Worm (Caenorhabditis elegans) whole organism, young adult: ENCODE measurements around the gene W08E12.8.

Experiments used
- B0019.2 ChIP-seq: fragments of 200-800 bp; sonication (Bioruptor generic); conservative IDR thresholded peaks from 2 replicates; pipeline ENCODE4 v1.3.6; 2022; ENCODE audit warnings: missing genetic modification reagents, missing genetic modification characterization, missing compliant biosample characterization
- B0261.1 ChIP-seq: sonication (generic microtip); optimal IDR thresholded peaks from 2 replicates; lab custom pipeline; 2016; ENCODE audit warnings: mild to moderate bottlenecking, missing genetic modification characterization, moderate library complexity, missing compliant biosample characterization
- D2030.7 ChIP-seq: fragments of 200-800 bp; sonication (Bioruptor generic); IDR thresholded peaks from 2 replicates; pipeline ENCODE4 v1.3.6; 2022; ENCODE audit warnings: missing genetic modification reagents, missing genetic modification characterization, missing compliant biosample characterization
- F10E7.11 ChIP-seq: sonication (generic microtip); optimal IDR thresholded peaks from 2 replicates; lab custom pipeline; 2017; ENCODE audit warnings: mild to moderate bottlenecking, missing genetic modification characterization, moderate library complexity, missing compliant biosample characterization
- Y53G8AR.9 ChIP-seq: fragments of 200-800 bp; sonication (Bioruptor generic); conservative IDR thresholded peaks from 2 replicates; pipeline ENCODE4 v1.3.6; 2022; ENCODE audit warnings: missing genetic modification reagents, missing genetic modification characterization, missing compliant biosample characterization
- Y56A3A.18 ChIP-seq: fragments of 200-800 bp; sonication (Bioruptor generic); IDR thresholded peaks from 2 replicates; pipeline ENCODE4 v1.3.6; 2022; ENCODE audit warnings: missing genetic modification reagents, missing genetic modification characterization, missing compliant biosample characterization
- athp-1 ChIP-seq: sonication (generic microtip); optimal IDR thresholded peaks from 2 replicates; lab custom pipeline; 2017; ENCODE audit warnings: mild to moderate bottlenecking, missing genetic modification characterization, missing compliant biosample characterization
- attf-5 ChIP-seq: fragments of 200-800 bp; sonication (Bioruptor generic); optimal IDR thresholded peaks from 2 replicates; lab custom pipeline; 2018; ENCODE audit warnings: mild to moderate bottlenecking, missing genetic modification characterization, missing compliant biosample characterization
- attf-6 ChIP-seq: fragments of 200-800 bp; sonication (Bioruptor generic); IDR thresholded peaks from 2 replicates; pipeline ENCODE4 v1.3.6; 2022; ENCODE audit warnings: missing genetic modification reagents, missing genetic modification characterization, missing compliant biosample characterization
- bed-2 ChIP-seq: fragments of 200-800 bp; sonication (Bioruptor generic); IDR thresholded peaks from 2 replicates; pipeline ENCODE4 v1.3.6; 2022; ENCODE audit warnings: missing genetic modification reagents, missing genetic modification characterization, missing compliant biosample characterization
- cebp-1 ChIP-seq, 2 experiments: fragments of 200-800 bp in 1 of 2; sonication (Bioruptor generic) in 1 of 2; sonication (generic microtip) in 1 of 2; IDR thresholded peaks in 1 of 2; optimal IDR thresholded peaks in 1 of 2; 2 replicates each; pipeline versions ENCODE4 v1.3.6 to Lab custom; 2017 to 2022; ENCODE audit warnings: missing compliant biosample characterization in 2 of 2, missing genetic modification characterization in 2 of 2, mild to moderate bottlenecking in 1 of 2, missing genetic modification reagents in 1 of 2, moderate library complexity in 1 of 2
- cebp-2 ChIP-seq: fragments of 200-800 bp; sonication (Bioruptor generic); IDR thresholded peaks from 2 replicates; pipeline ENCODE4 v1.3.6; 2022; ENCODE audit warnings: missing genetic modification characterization, missing compliant biosample characterization
- ceh-58 ChIP-seq: fragments of 200-800 bp; sonication (Bioruptor generic); IDR thresholded peaks from 2 replicates; pipeline ENCODE4 v1.3.6; 2022; ENCODE audit warnings: missing genetic modification characterization, missing compliant biosample characterization
- ceh-91 ChIP-seq: fragments of 200-800 bp; sonication (Bioruptor generic); IDR thresholded peaks from 2 replicates; pipeline ENCODE4 v1.3.6; 2022; ENCODE audit warnings: missing genetic modification reagents, missing genetic modification characterization, missing compliant biosample characterization
- dpff-1 ChIP-seq: sonication (generic microtip); optimal IDR thresholded peaks from 2 replicates; lab custom pipeline; 2017; ENCODE audit warnings: mild to moderate bottlenecking, missing genetic modification characterization, missing compliant biosample characterization
- egl-18 ChIP-seq: fragments of 200-800 bp; sonication (Bioruptor generic); IDR thresholded peaks from 2 replicates; pipeline ENCODE4 v1.3.6; 2022; ENCODE audit warnings: missing genetic modification reagents, missing genetic modification characterization, missing compliant biosample characterization
- egl-44 ChIP-seq: fragments of 200-800 bp; sonication (Bioruptor generic); IDR thresholded peaks from 2 replicates; pipeline ENCODE4 v1.3.6; 2022; ENCODE audit warnings: missing genetic modification reagents, missing genetic modification characterization, missing compliant biosample characterization
- egrh-3 ChIP-seq: fragments of 200-800 bp; sonication (Bioruptor generic); IDR thresholded peaks from 2 replicates; pipeline ENCODE4 v1.3.6; 2022; ENCODE audit warnings: missing genetic modification reagents, missing genetic modification characterization, missing compliant biosample characterization
- hlh-12 ChIP-seq: sonication (generic microtip); optimal IDR thresholded peaks from 2 replicates; lab custom pipeline; 2016; ENCODE audit warnings: missing genetic modification characterization, missing compliant biosample characterization
- lin-35 ChIP-seq, 3 experiments: fragments of 150-350 bp in 2 of 3; sonication (generic microtip) in 1 of 3; optimal IDR thresholded peaks; 2 replicates each; lab custom pipeline; 2014 to 2018; ENCODE audit warnings: missing biosample characterization in 3 of 3, missing genetic modification characterization in 3 of 3, missing genetic modification reagents in 3 of 3
- lir-1 ChIP-seq: fragments of 200-800 bp; sonication (Bioruptor generic); conservative IDR thresholded peaks from 2 replicates; pipeline ENCODE4 v1.3.6; 2022; ENCODE audit warnings: missing genetic modification reagents, missing genetic modification characterization, missing compliant biosample characterization
- lsy-27 ChIP-seq: sonication (generic microtip); optimal IDR thresholded peaks from 2 replicates; lab custom pipeline; 2017; ENCODE audit warnings: missing genetic modification characterization, mild to moderate bottlenecking, missing compliant biosample characterization, antibody characterized with exemption, missing genotype, borderline replicate concordance; ENCODE audit not compliant: insufficient read depth
- madf-3 ChIP-seq: fragments of 200-800 bp; sonication (Bioruptor generic); IDR thresholded peaks from 2 replicates; pipeline ENCODE4 v1.3.6; 2022; ENCODE audit warnings: missing genetic modification reagents, missing genetic modification characterization, missing compliant biosample characterization
- madf-8 ChIP-seq: fragments of 200-800 bp; sonication (Bioruptor generic); conservative IDR thresholded peaks from 2 replicates; pipeline ENCODE4 v1.3.6; 2022; ENCODE audit warnings: missing genetic modification reagents, missing genetic modification characterization, missing compliant biosample characterization
- nhr-179 ChIP-seq: sonication (generic microtip); optimal IDR thresholded peaks from 2 replicates; lab custom pipeline; 2016; ENCODE audit warnings: mild to moderate bottlenecking, missing genetic modification characterization, missing compliant biosample characterization
- nhr-80 ChIP-seq: sonication (generic microtip); optimal IDR thresholded peaks from 2 replicates; lab custom pipeline; 2016; ENCODE audit warnings: missing genetic modification characterization, missing compliant biosample characterization
- nhr-90 ChIP-seq: sonication (generic microtip); optimal IDR thresholded peaks from 2 replicates; lab custom pipeline; 2016; ENCODE audit warnings: missing genotype, mild to moderate bottlenecking, missing genetic modification characterization, missing compliant biosample characterization
- pbrm-1 ChIP-seq: fragments of 200-800 bp; sonication (Bioruptor generic); IDR thresholded peaks from 2 replicates; pipeline ENCODE4 v1.3.6; 2022; ENCODE audit warnings: missing genetic modification reagents, missing genetic modification characterization, missing compliant biosample characterization
- pha-4 ChIP-seq: fragments of 150-350 bp; sonication (generic microtip); optimal IDR thresholded peaks from 2 replicates; lab custom pipeline; 2014; ENCODE audit warnings: missing biosample characterization, missing genetic modification reagents, missing genetic modification characterization
- rcor-1 ChIP-seq: fragments of 200-800 bp; sonication (Bioruptor generic); IDR thresholded peaks from 2 replicates; pipeline ENCODE4 v1.3.6; 2022; ENCODE audit warnings: missing genetic modification reagents, missing genetic modification characterization, missing compliant biosample characterization
- rec-8 ChIP-seq, 2 experiments: sonication (generic microtip); optimal IDR thresholded peaks; 2 replicates each; lab custom pipeline; 2016; ENCODE audit warnings: mild to moderate bottlenecking in 2 of 2, missing genetic modification characterization in 2 of 2, missing genetic modification reagents in 2 of 2, missing genotype in 2 of 2, missing biosample characterization in 1 of 2, missing compliant biosample characterization in 1 of 2, moderate library complexity in 1 of 2
- sea-2 ChIP-seq: fragments of 200-800 bp; sonication (Bioruptor generic); IDR thresholded peaks from 2 replicates; pipeline ENCODE4 v1.3.6; 2022; ENCODE audit warnings: missing genetic modification characterization, missing compliant biosample characterization
- snpc-1.1 ChIP-seq: sonication (generic microtip); optimal IDR thresholded peaks from 2 replicates; lab custom pipeline; 2017; ENCODE audit warnings: missing genetic modification characterization, mild to moderate bottlenecking, missing compliant biosample characterization, antibody characterized with exemption, moderate library complexity, missing genotype, missing genetic modification reagents; ENCODE audit not compliant: insufficient read depth
- snpc-1.3 ChIP-seq: sonication (generic microtip); optimal IDR thresholded peaks from 2 replicates; lab custom pipeline; 2017; ENCODE audit warnings: missing genetic modification characterization, mild to moderate bottlenecking, missing compliant biosample characterization, antibody characterized with exemption, moderate library complexity, missing genotype, missing genetic modification reagents; ENCODE audit not compliant: insufficient read depth
- snpc-3.4 ChIP-seq: sonication (generic microtip); optimal IDR thresholded peaks from 2 replicates; lab custom pipeline; 2017; ENCODE audit warnings: missing genetic modification characterization, mild to moderate bottlenecking, missing compliant biosample characterization, antibody characterized with exemption, moderate library complexity, missing genotype, missing genetic modification reagents
- snpc-4 ChIP-seq, 5 experiments: fragments of 150-350 bp in 1 of 5; sonication (generic microtip) in 4 of 5; optimal IDR thresholded peaks; 2 replicates each; lab custom pipeline; 2014 to 2018; ENCODE audit warnings: missing genetic modification characterization in 5 of 5, missing biosample characterization in 3 of 5, antibody characterized with exemption in 2 of 5, mild to moderate bottlenecking in 2 of 5, missing compliant biosample characterization in 2 of 5, missing genotype in 2 of 5, moderate library complexity in 2 of 5, missing genetic modification reagents in 1 of 5
- sptf-2 ChIP-seq: fragments of 200-800 bp; sonication (Bioruptor generic); optimal IDR thresholded peaks from 2 replicates; lab custom pipeline; 2018; ENCODE audit warnings: mild to moderate bottlenecking, missing genetic modification characterization, missing compliant biosample characterization
- tbp1 ChIP-seq: fragments of 200-800 bp; sonication (Bioruptor generic); optimal IDR thresholded peaks from 2 replicates; lab custom pipeline; 2018; ENCODE audit warnings: mild to moderate bottlenecking, missing genetic modification characterization, missing compliant biosample characterization
- zfh-2 ChIP-seq: fragments of 200-800 bp; sonication (Bioruptor generic); conservative IDR thresholded peaks from 2 replicates; pipeline ENCODE4 v1.3.6; 2022; ENCODE audit warnings: missing genetic modification reagents, missing genetic modification characterization, missing compliant biosample characterization
- zim-3 ChIP-seq: sonication (generic microtip); optimal IDR thresholded peaks from 2 replicates; lab custom pipeline; 2017; ENCODE audit warnings: mild to moderate bottlenecking, missing genetic modification characterization, moderate library complexity, missing compliant biosample characterization

Gene W08E12.8

ce11 chrIV:3296578-3297549 is 4.7 kb downstream of the W08E12.8 start (continued):
- TF ChIP-seq nhr-179 (tag; lab: Kevin White, UChicago) (no peak), cebp-1 (GFP tag; IDR thresholded peaks at IDR 0.05; lab: Robert Waterston, UW) (no peak), cebp-1 (tag; optimal IDR thresholded peaks at IDR 0.05; lab: Kevin White, UChicago) (peak; percentile 36), tbp1 (GFP tag; lab: Kevin White, UChicago) (peak; percentile 34), athp-1 (peak; percentile 78), sptf-2 (GFP tag; lab: Kevin White, UChicago) (no peak), Y53G8AR.9 (GFP tag; lab: Robert Waterston, UW) (peak; percentile 61; the same call in 1 of the 2 replicates), madf-8 (GFP tag; lab: Robert Waterston, UW) (no peak; the same call in 1 of the 2 replicates), egl-18 (GFP tag; lab: Robert Waterston, UW) (no peak), pbrm-1 (GFP tag; lab: Robert Waterston, UW) (no peak), snpc-1.1 (tag; lab: Kevin White, UChicago) (no peak), snpc-3.4 (peak; percentile 4), ceh-91 (GFP tag; lab: Robert Waterston, UW) (no peak), lin-35 (GFP tag; optimal IDR thresholded peaks at IDR 0.05; lab: Kevin White, UChicago) (peak in 2 of 3 experiments; percentile 24 to 31), egl-44 (GFP tag; lab: Robert Waterston, UW) (no peak), madf-3 (0 out of 2 replicates have a peak, but pooled peaks have one; percentile 6), pha-4 (tag; lab: Kevin White, UChicago) (no peak), bed-2 (GFP tag; lab: Robert Waterston, UW) (no peak), attf-6 (GFP tag; lab: Robert Waterston, UW) (0 out of 2 replicates have a peak, but pooled peaks have one; percentile 52), rec-8 (tag; optimal IDR thresholded peaks at IDR 0.05; lab: Kevin White, UChicago) (no peak), hlh-12 (no peak), snpc-1.3 (tag; lab: Kevin White, UChicago) (peak; percentile 40), lsy-27 (tag; lab: Kevin White, UChicago) (no peak), Y56A3A.18 (GFP tag; lab: Robert Waterston, UW) (0 out of 2 replicates have a peak, but pooled peaks have one; percentile 33), D2030.7 (no peak; the same call in 1 of the 2 replicates), cebp-2 (GFP tag; lab: Robert Waterston, UW) (no peak), sea-2 (GFP tag; lab: Robert Waterston, UW) (no peak), ceh-58 (GFP tag; lab: Robert Waterston, UW) (no peak), egrh-3 (GFP tag; lab: Robert Waterston, UW) (no peak), rcor-1 (GFP tag; lab: Robert Waterston, UW) (no peak), zfh-2 (GFP tag; lab: Robert Waterston, UW) (no peak), F10E7.11 (tag; lab: Kevin White, UChicago) (peak; percentile 19), nhr-90 (tag; lab: Kevin White, UChicago) (peak; percentile 13), dpff-1 (tag; lab: Kevin White, UChicago) (no peak), lir-1 (GFP tag; lab: Robert Waterston, UW) (no peak), B0261.1 (no peak), B0019.2 (no peak), snpc-4 (GFP tag; optimal IDR thresholded peaks at IDR 0.05; lab: Kevin White, UChicago) (no peak), snpc-4 (tag; optimal IDR thresholded peaks at IDR 0.05; lab: Kevin White, UChicago) (peak in 2 of 4 experiments; percentile 25 to 31), zim-3 (tag; lab: Kevin White, UChicago) (peak; percentile 45), attf-5 (GFP tag; lab: Kevin White, UChicago) (peak; percentile 22), nhr-80 (tag; lab: Kevin White, UChicago) (no peak)
- TF ChIP-seq, all 124 proteins: peak for 42
